Worm (Caenorhabditis elegans) whole organism, L3 larva: ENCODE data around the gene abu-11.

Experiments used
- R02D3.7 ChIP-seq: fragments of 150-350 bp; optimal IDR thresholded peaks from 2 replicates; lab custom pipeline; 2014; ENCODE audit warnings: missing biosample characterization, missing genetic modification characterization
- aly-2 ChIP-seq: fragments of 150-350 bp; optimal IDR thresholded peaks from 2 replicates; lab custom pipeline; 2014; ENCODE audit warnings: missing biosample characterization, missing genetic modification characterization
- ama-1 ChIP-seq: fragments of 150-350 bp; optimal IDR thresholded peaks from 2 replicates; lab custom pipeline; 2018
- ceh-16 ChIP-seq: sonication (generic microtip); optimal IDR thresholded peaks from 2 replicates; lab custom pipeline; 2017; ENCODE audit warnings: missing biosample characterization, missing genetic modification characterization
- ceh-28 ChIP-seq: fragments of 150-350 bp; optimal IDR thresholded peaks from 2 replicates; lab custom pipeline; 2014; ENCODE audit warnings: missing biosample characterization, missing genetic modification reagents, missing genetic modification characterization
- ceh-82 ChIP-seq: fragments of 150-350 bp; optimal IDR thresholded peaks from 2 replicates; lab custom pipeline; 2014; ENCODE audit warnings: missing biosample characterization, missing genetic modification characterization
- egl-27 ChIP-seq: sonication (generic microtip); optimal IDR thresholded peaks from 4 replicates; lab custom pipeline; 2017; ENCODE audit warnings: missing biosample characterization, missing genetic modification reagents, missing genetic modification characterization
- elt-1 ChIP-seq: fragments of 150-350 bp; optimal IDR thresholded peaks from 2 replicates; lab custom pipeline; 2014; ENCODE audit warnings: missing biosample characterization, missing genetic modification characterization
- elt-2 ChIP-seq: sonication (generic microtip); optimal IDR thresholded peaks from 2 replicates; lab custom pipeline; 2016; ENCODE audit warnings: missing genetic modification reagents, mild to moderate bottlenecking, missing genetic modification characterization, missing compliant biosample characterization
- elt-3 ChIP-seq, 3 experiments: fragments of 150-350 bp in 1 of 3; sonication (generic microtip) in 2 of 3; optimal IDR thresholded peaks; 2 replicates in 2 of 3; 4 replicates in 1 of 3; lab custom pipeline; 2014 to 2017; ENCODE audit warnings: missing biosample characterization in 3 of 3, missing genetic modification characterization in 3 of 3
- eor-1 ChIP-seq, 2 experiments: fragments of 150-350 bp; optimal IDR thresholded peaks; 2 replicates each; lab custom pipeline; 2014 to 2018; ENCODE audit warnings: missing biosample characterization in 2 of 2, missing genetic modification characterization in 2 of 2
- fkh-2 ChIP-seq: fragments of 150-350 bp; optimal IDR thresholded peaks from 2 replicates; lab custom pipeline; 2014; ENCODE audit warnings: missing biosample characterization, missing genetic modification reagents, missing genetic modification characterization
- fos-1 ChIP-seq: fragments of 150-350 bp; optimal IDR thresholded peaks from 2 replicates; lab custom pipeline; 2014; ENCODE audit warnings: missing biosample characterization, missing genetic modification characterization
- hmg-11 ChIP-seq: sonication (generic microtip); optimal IDR thresholded peaks from 2 replicates; lab custom pipeline; 2016; ENCODE audit warnings: missing genetic modification characterization, missing compliant biosample characterization
- jun-1 ChIP-seq: fragments of 150-350 bp; optimal IDR thresholded peaks from 2 replicates; lab custom pipeline; 2014; ENCODE audit warnings: missing biosample characterization, missing genetic modification reagents, missing genetic modification characterization
- lin-15B ChIP-seq: fragments of 150-350 bp; optimal IDR thresholded peaks from 2 replicates; lab custom pipeline; 2014; ENCODE audit warnings: missing biosample characterization, missing genetic modification characterization
- lin-39 ChIP-seq: fragments of 150-350 bp; optimal IDR thresholded peaks from 2 replicates; lab custom pipeline; 2018; ENCODE audit warnings: missing biosample characterization, missing genetic modification reagents, missing genetic modification characterization
- lsy-12 ChIP-seq: sonication (generic microtip); optimal IDR thresholded peaks from 2 replicates; lab custom pipeline; 2016; ENCODE audit warnings: mild to moderate bottlenecking, missing genetic modification characterization, missing compliant biosample characterization
- nfya-1 ChIP-seq: sonication (generic microtip); optimal IDR thresholded peaks from 2 replicates; lab custom pipeline; 2017; ENCODE audit warnings: missing genetic modification characterization, mild to moderate bottlenecking, missing compliant biosample characterization, antibody characterized with exemption, moderate library complexity; ENCODE audit not compliant: insufficient read depth
- nhr-11 ChIP-seq: fragments of 150-350 bp; optimal IDR thresholded peaks from 2 replicates; lab custom pipeline; 2014; ENCODE audit warnings: missing biosample characterization, missing genetic modification characterization
- nhr-12 ChIP-seq: fragments of 150-350 bp; optimal IDR thresholded peaks from 2 replicates; lab custom pipeline; 2014; ENCODE audit warnings: missing biosample characterization, missing genetic modification characterization
- nhr-23 ChIP-seq: fragments of 150-350 bp; optimal IDR thresholded peaks from 2 replicates; lab custom pipeline; 2014; ENCODE audit warnings: missing biosample characterization, missing genetic modification reagents, missing genetic modification characterization
- nhr-237 ChIP-seq: fragments of 150-350 bp; optimal IDR thresholded peaks from 2 replicates; lab custom pipeline; 2014; ENCODE audit warnings: missing biosample characterization, missing genetic modification characterization
- nhr-25 ChIP-seq: sonication (generic microtip); optimal IDR thresholded peaks from 2 replicates; lab custom pipeline; 2017; ENCODE audit warnings: missing biosample characterization, missing genetic modification characterization
- nhr-28 ChIP-seq: fragments of 150-350 bp; optimal IDR thresholded peaks from 2 replicates; lab custom pipeline; 2014; ENCODE audit warnings: missing biosample characterization, missing genetic modification characterization
- nhr-43 ChIP-seq: sonication (generic microtip); optimal IDR thresholded peaks from 2 replicates; lab custom pipeline; 2016; ENCODE audit warnings: mild to moderate bottlenecking, missing genetic modification characterization, missing compliant biosample characterization; ENCODE audit not compliant: poor library complexity, severe bottlenecking
- nhr-67 ChIP-seq: fragments of 150-350 bp; optimal IDR thresholded peaks from 2 replicates; lab custom pipeline; 2014; ENCODE audit warnings: missing biosample characterization, missing genetic modification characterization
- nhr-76 ChIP-seq: fragments of 150-350 bp; sonication (generic microtip); optimal IDR thresholded peaks from 5 replicates; lab custom pipeline; 2014; ENCODE audit warnings: missing biosample characterization, missing genetic modification characterization
- nhr-77 ChIP-seq: fragments of 150-350 bp; optimal IDR thresholded peaks from 2 replicates; lab custom pipeline; 2014; ENCODE audit warnings: missing biosample characterization, missing genetic modification characterization
- pha-4 ChIP-seq: fragments of 150-350 bp; optimal IDR thresholded peaks from 2 replicates; lab custom pipeline; 2014; ENCODE audit warnings: missing biosample characterization, missing genetic modification reagents, missing genetic modification characterization
- pqm-1 ChIP-seq: fragments of 150-350 bp; optimal IDR thresholded peaks from 2 replicates; lab custom pipeline; 2017; ENCODE audit warnings: missing biosample characterization, missing genetic modification characterization, inconsistent platforms
- sea-2 ChIP-seq: fragments of 150-350 bp; sonication (generic microtip); optimal IDR thresholded peaks from 4 replicates; lab custom pipeline; 2014; ENCODE audit warnings: missing biosample characterization, missing genetic modification reagents, missing genetic modification characterization
- skn-1 ChIP-seq: fragments of 150-350 bp; optimal IDR thresholded peaks from 2 replicates; lab custom pipeline; 2014; ENCODE audit warnings: missing biosample characterization, missing genetic modification characterization
- snpc-4 ChIP-seq: fragments of 150-350 bp; optimal IDR thresholded peaks from 2 replicates; lab custom pipeline; 2014; ENCODE audit warnings: missing biosample characterization, missing genetic modification characterization
- unc-39 ChIP-seq: sonication (generic microtip); optimal IDR thresholded peaks from 4 replicates; lab custom pipeline; 2017; ENCODE audit warnings: missing biosample characterization, missing genetic modification characterization
- unc-62 ChIP-seq: fragments of 150-350 bp; sonication (generic microtip); optimal IDR thresholded peaks from 4 replicates; lab custom pipeline; 2014; ENCODE audit warnings: missing biosample characterization, missing genetic modification reagents, missing genetic modification characterization
- zag-1 ChIP-seq: fragments of 150-350 bp; optimal IDR thresholded peaks from 2 replicates; lab custom pipeline; 2014; ENCODE audit warnings: missing biosample characterization, missing genetic modification characterization
- ztf-11 ChIP-seq: fragments of 150-350 bp; optimal IDR thresholded peaks from 2 replicates; lab custom pipeline; 2014; ENCODE audit warnings: missing biosample characterization, missing genetic modification characterization
- ztf-4 ChIP-seq: fragments of 150-350 bp; optimal IDR thresholded peaks from 2 replicates; lab custom pipeline; 2014; ENCODE audit warnings: missing biosample characterization, missing genetic modification characterization

abu-11 gene

DNA sequence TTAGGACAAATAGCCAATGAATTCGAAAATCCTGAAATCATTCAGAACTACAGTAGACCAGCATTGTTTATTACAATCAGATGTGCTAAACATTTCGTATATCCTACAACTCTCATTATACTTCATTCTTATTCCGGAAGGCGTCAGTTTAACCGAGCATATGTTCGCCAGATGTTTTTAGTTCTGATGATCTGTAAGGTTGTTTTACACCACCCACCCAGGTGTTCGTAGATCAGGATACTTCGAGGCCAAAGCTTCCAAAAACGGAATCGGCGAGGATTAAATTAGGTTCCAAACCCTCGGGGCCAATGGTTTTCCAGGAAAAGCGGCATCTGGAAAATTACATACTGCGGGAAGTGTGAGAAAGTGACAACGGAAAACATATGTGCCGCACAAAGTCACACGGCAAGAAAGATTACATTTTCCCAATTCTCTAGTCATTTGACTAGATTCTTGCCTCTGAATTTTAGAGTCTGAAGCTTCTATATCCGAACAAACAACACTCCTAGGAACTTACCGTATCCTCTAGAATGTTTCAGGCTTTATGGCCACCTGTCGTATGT is 33.7 kb downstream of the abu-11 start:
- TF ChIP-seq nhr-11 (tag; lab: Kevin White, UChicago) (peak; percentile 54), egl-27 (tag; lab: Kevin White, UChicago) (no peak), pqm-1 (no peak), fkh-2 (tag; lab: Kevin White, UChicago) (no peak), nhr-76 (no peak), elt-2 (tag; lab: Kevin White, UChicago) (no peak), hmg-11 (tag; lab: Kevin White, UChicago) (no peak), fos-1 (tag; lab: Kevin White, UChicago) (no peak)
- TF ChIP-seq, all 47 proteins: peak for 1

DNA sequence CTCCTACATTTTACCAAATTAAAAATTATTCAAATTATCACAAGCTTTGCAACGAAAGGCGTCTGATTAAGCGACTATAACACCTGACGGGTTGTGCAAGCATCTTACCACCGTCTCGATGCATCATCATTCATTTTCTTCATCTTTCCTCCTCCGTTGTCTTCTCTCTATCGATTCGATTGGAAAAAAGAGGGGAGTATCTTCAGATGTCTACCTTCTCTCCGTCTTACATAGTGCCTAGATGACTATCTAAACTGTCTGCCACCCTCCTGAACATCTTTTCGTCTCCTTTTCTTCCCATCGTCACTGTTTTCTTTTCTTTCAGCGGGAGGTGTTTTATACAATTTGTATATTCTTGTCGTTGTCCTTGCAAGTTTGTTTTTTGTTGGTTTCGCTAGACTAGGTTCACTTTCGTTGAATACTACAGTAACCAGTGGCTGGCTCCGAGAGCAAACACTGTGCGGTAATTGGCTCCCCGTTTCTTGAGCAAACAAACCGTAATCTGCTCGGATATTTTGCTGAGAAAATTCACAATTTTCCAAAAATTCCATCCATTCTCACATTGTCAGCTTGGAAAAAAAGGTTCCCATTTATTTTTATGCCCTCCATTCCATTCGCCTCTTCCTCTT is 35.0 kb downstream of the abu-11 start:
- no peak for TF ChIP-seq eor-1 (tag; optimal IDR thresholded peaks at IDR 0.05; lab: Kevin White, UChicago)
- peak; percentile 60 for TF ChIP-seq pqm-1
- peak; percentile 54 for TF ChIP-seq elt-2 (tag; lab: Kevin White, UChicago)
- no peak for TF ChIP-seq ztf-4
- TF ChIP-seq nfya-1 (tag; lab: Kevin White, UChicago) = peak; percentile 49
- no peak for TF ChIP-seq lin-39 (tag; lab: Kevin White, UChicago)
- peak; percentile 48 for TF ChIP-seq pha-4 (tag; lab: Kevin White, UChicago)
- TF ChIP-seq hmg-11 (tag; lab: Kevin White, UChicago) = peak; percentile 3
- TF ChIP-seq ama-1 (lab: Kevin White, UChicago) = no peak
- TF ChIP-seq nhr-23 (tag; lab: Kevin White, UChicago) = peak; percentile 53
- TF ChIP-seq nhr-77 (tag; lab: Kevin White, UChicago) = no peak
- TF ChIP-seq nhr-25 (tag; lab: Kevin White, UChicago) = peak; percentile 58
- peak; percentile 79 for TF ChIP-seq ceh-28 (tag; lab: Kevin White, UChicago)

- peak; percentile 86 for TF ChIP-seq nhr-23 (tag; lab: Kevin White, UChicago)
- TF ChIP-seq ztf-4 = no peak
Measured at ce11 chrII:158004-158731, 36.2 kb downstream of the abu-11 start.

DNA sequence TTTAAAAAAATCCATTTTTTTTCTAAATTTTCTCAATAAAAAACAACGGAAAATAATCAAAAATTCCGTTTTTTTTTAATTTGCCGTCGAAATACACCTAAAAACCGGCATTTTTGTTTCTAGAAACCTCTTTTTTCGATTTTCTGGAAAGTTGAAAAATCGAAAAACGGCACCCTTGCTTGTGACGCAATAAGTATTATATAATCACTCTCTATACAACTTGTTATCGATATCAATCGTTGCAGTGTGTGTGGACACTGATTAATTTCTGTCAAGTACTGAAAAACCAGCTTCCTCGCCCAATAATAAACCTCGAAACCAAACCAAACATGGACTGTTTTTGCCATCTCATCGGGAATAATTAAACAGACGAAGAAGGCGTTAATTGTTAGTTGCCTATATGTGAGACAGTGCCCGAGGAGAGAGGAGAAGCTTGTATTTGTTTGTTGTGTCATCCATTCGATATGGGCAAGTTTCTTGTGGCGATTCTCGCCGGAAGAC is 37.3 kb downstream of the abu-11 start:
- TF ChIP-seq ztf-11 (tag; lab: Kevin White, UChicago) = no peak
- peak; percentile 16 for TF ChIP-seq pqm-1
- TF ChIP-seq lin-15B (tag; lab: Kevin White, UChicago) = no peak
- TF ChIP-seq nhr-67 (tag; lab: Kevin White, UChicago) = no peak
- peak; percentile 19 for TF ChIP-seq elt-2 (tag; lab: Kevin White, UChicago)
- TF ChIP-seq aly-2 = no peak
- no peak for TF ChIP-seq egl-27 (tag; lab: Kevin White, UChicago)
- TF ChIP-seq lin-39 (tag; lab: Kevin White, UChicago) = no peak
- no peak for TF ChIP-seq pha-4 (tag; lab: Kevin White, UChicago)

ce11 chrII:155904-156303 is 38.5 kb downstream of the abu-11 start, which contains the start of gene mrpl-28:
Gene mrpl-28 (minus strand): TSS chrII:156009.
- TF ChIP-seq nhr-28 (tag; lab: Kevin White, UChicago) (no peak), ceh-28 (tag; lab: Kevin White, UChicago) (peak; percentile 77), elt-2 (tag; lab: Kevin White, UChicago) (peak; percentile 66), aly-2 (no peak), nhr-12 (no peak), unc-39 (tag; lab: Kevin White, UChicago) (no peak), ceh-82 (peak; percentile 92), nfya-1 (tag; lab: Kevin White, UChicago) (peak; percentile 91), nhr-77 (tag; lab: Kevin White, UChicago) (peak; percentile 73), nhr-43 (peak; percentile 85), zag-1 (tag; lab: Kevin White, UChicago) (peak; percentile 16), sea-2 (GFP tag; lab: Kevin White, UChicago) (no peak), lin-39 (tag; lab: Kevin White, UChicago) (peak; percentile 85), elt-3 (tag; optimal IDR thresholded peaks at IDR 0.05; lab: Kevin White, UChicago) (no peak), lsy-12 (tag; lab: Kevin White, UChicago) (peak; percentile 87), fos-1 (tag; lab: Kevin White, UChicago) (no peak), nhr-237 (tag; lab: Kevin White, UChicago) (no peak), ama-1 (lab: Kevin White, UChicago) (no peak), egl-27 (tag; lab: Kevin White, UChicago) (no peak), snpc-4 (peak; percentile 84), ceh-16 (no peak), nhr-76 (no peak), jun-1 (peak; percentile 73), hmg-11 (tag; lab: Kevin White, UChicago) (peak; percentile 92), R02D3.7 (tag; lab: Kevin White, UChicago) (peak; percentile 84), elt-1 (tag; lab: Kevin White, UChicago) (peak; percentile 16), skn-1 (peak; percentile 14), unc-62 (no peak), lin-15B (tag; lab: Kevin White, UChicago) (peak; percentile 98)
